Fruit fly (Drosophila melanogaster): ENCODE data around the gene HBS1.

HBS1 gene

DNA sequence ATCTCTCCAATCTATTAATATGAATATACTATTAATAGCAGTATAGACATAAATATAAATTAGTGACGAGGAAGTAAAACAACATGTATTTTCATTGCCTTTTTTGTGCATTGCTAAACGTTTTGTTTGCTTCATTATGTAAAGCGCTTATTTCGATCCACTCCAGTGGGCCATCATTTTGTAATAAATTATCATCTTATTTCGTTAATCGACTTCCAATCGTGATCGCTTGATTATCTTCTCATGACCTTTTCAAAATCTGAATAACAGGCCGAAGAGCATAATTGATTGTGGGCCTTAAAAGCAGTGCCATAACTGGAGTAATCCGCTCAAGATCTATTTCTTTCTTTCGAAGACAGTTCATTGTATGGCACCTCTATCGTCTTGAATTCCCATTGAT is 47.6 kb downstream of the HBS1 start:
- TF ChIP-seq Ets96B (tag; optimal IDR thresholded peaks at IDR 0.05) (no peak), Lpt (GFP tag; optimal IDR thresholded peaks at IDR 0.05) (no peak), CG8632 (GFP tag; optimal IDR thresholded peaks at IDR 0.05) (no peak), CG32006 (GFP tag; optimal IDR thresholded peaks at IDR 0.05) (no peak), Sox14 (GFP tag; optimal IDR thresholded peaks at IDR 0.05) (no peak)

DNA sequence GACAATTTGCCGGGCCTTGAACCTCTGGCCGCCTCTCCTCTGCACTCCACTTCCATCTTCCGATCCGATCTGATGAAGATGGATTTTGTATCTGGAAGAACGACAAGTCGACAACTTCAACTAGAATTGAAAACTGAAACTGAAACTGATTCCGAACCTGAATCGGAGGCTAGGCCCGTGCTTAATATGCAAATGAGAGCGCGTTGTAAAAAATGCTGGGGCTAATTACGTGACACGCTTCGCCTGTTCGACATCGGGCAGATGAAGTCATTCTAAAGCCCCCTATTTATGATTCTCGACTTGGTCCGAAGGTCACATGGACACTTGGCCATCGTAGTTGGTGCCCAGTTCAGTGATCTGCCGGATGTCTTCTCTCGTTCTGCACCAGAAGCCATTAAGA is 48.4 kb downstream of the HBS1 start:
- TF ChIP-seq CG9139 (GFP tag; optimal IDR thresholded peaks at IDR 0.05) (no peak), CG11762 (GFP tag; optimal IDR thresholded peaks at IDR 0.05; ENCODE audit: insufficient read depth) (no peak), CG1621 (tag; optimal IDR thresholded peaks at IDR 0.05) (no peak), Hr4 (GFP tag; optimal IDR thresholded peaks at IDR 0.05) (no peak), eg (GFP tag; IDR thresholded peaks at IDR 0.05) (no peak), CG3919 (GFP tag; optimal IDR thresholded peaks at IDR 0.05) (no peak), dac (GFP tag; optimal IDR thresholded peaks at IDR 0.05) (no peak), CG6792 (GFP tag; optimal IDR thresholded peaks at IDR 0.05) (no peak), vri (GFP tag; optimal IDR thresholded peaks at IDR 0.05) (no peak), Sox14 (GFP tag; optimal IDR thresholded peaks at IDR 0.05) (no peak), cyc (GFP tag; optimal IDR thresholded peaks at IDR 0.05) (no peak), CG16779 (tag; optimal IDR thresholded peaks at IDR 0.05) (no peak), Eip93F (GFP tag; optimal IDR thresholded peaks at IDR 0.05) (no peak), CG8119 (GFP tag; IDR thresholded peaks at IDR 0.05) (no peak), CG8319 (GFP tag; optimal IDR thresholded peaks at IDR 0.05) (no peak), CG7368 (GFP tag; optimal IDR thresholded peaks at IDR 0.05) (no peak), Met (GFP tag; optimal IDR thresholded peaks at IDR 0.05) (no peak), Ets96B (tag; optimal IDR thresholded peaks at IDR 0.05) (no peak), net (GFP tag; optimal IDR thresholded peaks at IDR 0.05) (no peak), CG11294 (GFP tag; IDR thresholded peaks at IDR 0.05) (no peak)

Data from whole organism, prepupa.